Worm (Caenorhabditis elegans): ENCODE data around the gene srr-10.

The srr-10 gene

ce11 chrV:7730488-7730887 lies 4.9 kb upstream of the srr-10 start (continued):
- TF ChIP-seq dpl-1 (GFP tag; optimal IDR thresholded peaks at IDR 0.05): peak; percentile 38
- TF ChIP-seq ztf-7 (tag; optimal IDR thresholded peaks at IDR 0.05): peak; percentile 35
- TF ChIP-seq ceh-20 (GFP tag; IDR thresholded peaks at IDR 0.05): no peak
- peak; percentile 52; the same call in 1 of the 2 replicates for TF ChIP-seq snpc-1.2 (GFP tag; IDR thresholded peaks at IDR 0.05)
- 0 out of 2 replicates have a peak, but pooled peaks have one; percentile 6 for TF ChIP-seq ceh-44 (GFP tag; IDR thresholded peaks at IDR 0.05)
- TF ChIP-seq lin-15B (tag; optimal IDR thresholded peaks at IDR 0.05): no peak
- 0 out of 2 replicates have a peak, but pooled peaks have one; percentile 61 for TF ChIP-seq arid-1 (GFP tag; conservative IDR thresholded peaks at IDR 0.05)
- TF ChIP-seq mes-2 (tag; optimal IDR thresholded peaks at IDR 0.05; ENCODE audit: poor library complexity, severe bottlenecking): peak; percentile 67
- TF ChIP-seq Y5F2A.4 (GFP tag; optimal IDR thresholded peaks at IDR 0.05): peak; percentile 52
- TF ChIP-seq nhr-41 (GFP tag; IDR thresholded peaks at IDR 0.05): no peak
- TF ChIP-seq nhr-6 (tag; optimal IDR thresholded peaks at IDR 0.05): peak; percentile 37
- peak; percentile 60; the same call in 1 of the 2 replicates for TF ChIP-seq egl-43 (GFP tag; IDR thresholded peaks at IDR 0.05)
- peak; percentile 35 for TF ChIP-seq mep-1 (tag; optimal IDR thresholded peaks at IDR 0.05)
- peak; percentile 25; the same call in 1 of the 2 replicates for TF ChIP-seq pha-4 (GFP tag; IDR thresholded peaks at IDR 0.05)
- TF ChIP-seq pha-4 (tag; optimal IDR thresholded peaks at IDR 0.05): no peak
- peak; percentile 26; the same call in 1 of the 2 replicates for TF ChIP-seq lin-38 (GFP tag; IDR thresholded peaks at IDR 0.05)
- TF ChIP-seq lir-3 (tag; optimal IDR thresholded peaks at IDR 0.05): no peak
- TF ChIP-seq ces-1 (GFP tag; optimal IDR thresholded peaks at IDR 0.05): no peak
- peak; percentile 42 for TF ChIP-seq duxl-1 (tag; optimal IDR thresholded peaks at IDR 0.05; ENCODE audit: poor library complexity)
- no peak for TF ChIP-seq ama-1 (optimal IDR thresholded peaks at IDR 0.05)
- no peak for TF ChIP-seq mxl-2 (GFP tag; conservative IDR thresholded peaks at IDR 0.05)
- no peak for TF ChIP-seq lim-7 (GFP tag; IDR thresholded peaks at IDR 0.05)
- TF ChIP-seq ztf-11 (tag; optimal IDR thresholded peaks at IDR 0.05): no peak
- no peak for TF ChIP-seq F37D6.2 (tag; optimal IDR thresholded peaks at IDR 0.05)
- TF ChIP-seq tra-1 (GFP tag; IDR thresholded peaks at IDR 0.05): no peak
- 0 out of 2 replicates have a peak, but pooled peaks have one; percentile 12 for TF ChIP-seq ctbp-1 (GFP tag; IDR thresholded peaks at IDR 0.05)
- TF ChIP-seq T20F7.1 (GFP tag; optimal IDR thresholded peaks at IDR 0.05): peak; percentile 6
- TF ChIP-seq hlh-11 (tag; optimal IDR thresholded peaks at IDR 0.05): peak; percentile 60
- peak; percentile 37; the same call in 1 of the 2 replicates for TF ChIP-seq dmd-6 (GFP tag; IDR thresholded peaks at IDR 0.05)
- peak; percentile 24 for TF ChIP-seq gei-8 (GFP tag; optimal IDR thresholded peaks at IDR 0.05)
- TF ChIP-seq fkh-10 (GFP tag; optimal IDR thresholded peaks at IDR 0.05): no peak
- 0 out of 2 replicates have a peak, but pooled peaks have one; percentile 45 for TF ChIP-seq hmg-1.1 (GFP tag; IDR thresholded peaks at IDR 0.05)
- TF ChIP-seq nhr-76 (tag; optimal IDR thresholded peaks at IDR 0.05): no peak
- TF ChIP-seq F26F4.8 (GFP tag; conservative IDR thresholded peaks at IDR 0.05): 0 out of 2 replicates have a peak, but pooled peaks have one; percentile 24

ce11 chrV:7733240-7733765 lies 2.1 kb upstream of the srr-10 start:
- TF ChIP-seq zip-2 (tag; optimal IDR thresholded peaks at IDR 0.05): no peak
- 0 out of 2 replicates have a peak, but pooled peaks have one; percentile 26 for TF ChIP-seq lim-7 (GFP tag; IDR thresholded peaks at IDR 0.05)
- TF ChIP-seq nhr-102 (tag; optimal IDR thresholded peaks at IDR 0.05): no peak
- no peak for TF ChIP-seq nhr-11 (tag; optimal IDR thresholded peaks at IDR 0.05)
- TF ChIP-seq tag-97 (GFP tag; IDR thresholded peaks at IDR 0.05): no peak
- TF ChIP-seq lsy-2 (tag; optimal IDR thresholded peaks at IDR 0.05): peak in 1 of 2 experiments; percentile 32
- TF ChIP-seq rbr-2 (tag; optimal IDR thresholded peaks at IDR 0.05): no peak
- no peak for TF ChIP-seq unc-62 (GFP tag; optimal IDR thresholded peaks at IDR 0.05 in 1 of 2)
- no peak for TF ChIP-seq unc-62 (tag; optimal IDR thresholded peaks at IDR 0.05)
- TF ChIP-seq aha-1 (tag): peak; percentile 83
- TF ChIP-seq mep-1 (tag; optimal IDR thresholded peaks at IDR 0.05): peak; percentile 26
- peak; percentile 46 for TF ChIP-seq ama-1 (optimal IDR thresholded peaks at IDR 0.05)
- no peak for TF ChIP-seq F10B5.3 (tag; optimal IDR thresholded peaks at IDR 0.05)
- TF ChIP-seq nhr-48 (tag; optimal IDR thresholded peaks at IDR 0.05): peak; percentile 13
- peak; percentile 1 for TF ChIP-seq Y5F2A.4 (GFP tag; optimal IDR thresholded peaks at IDR 0.05)
- TF ChIP-seq zfp-3 (GFP tag; conservative IDR thresholded peaks at IDR 0.05): no peak
- TF ChIP-seq pqm-1 (tag; optimal IDR thresholded peaks at IDR 0.05): no peak
- no peak for TF ChIP-seq ztf-7 (tag; optimal IDR thresholded peaks at IDR 0.05)
- 0 out of 2 replicates have a peak, but pooled peaks have one; percentile 9 for TF ChIP-seq zip-11 (GFP tag; IDR thresholded peaks at IDR 0.05)
- TF ChIP-seq fos-1 (tag; optimal IDR thresholded peaks at IDR 0.05): no peak
- no peak for TF ChIP-seq nhr-111 (GFP tag; optimal IDR thresholded peaks at IDR 0.05)
- TF ChIP-seq egl-43 (GFP tag; IDR thresholded peaks at IDR 0.05): 0 out of 2 replicates have a peak, but pooled peaks have one; percentile 24
